3 worm cellular contexts compared by ENCODE assay signal in genomic region chrV:13647185-13647584, ce11.
TF ChIP-seq lines count a peak whose summit lies in the region.

No protein-coding gene starts in this region.

TF ChIP-seq in whole organism, L4 larva, 104 proteins besides CTCF, POLR2A, EP300 and RAD21:
- TF ChIP-seq set-16 (GFP tag; IDR thresholded peaks at IDR 0.05; lab: Robert Waterston, UW) = peak; percentile 85
- TF ChIP-seq F44E2.7 (GFP tag; IDR thresholded peaks at IDR 0.05; lab: Robert Waterston, UW) = no peak
- no peak for TF ChIP-seq T20F7.1 (GFP tag; optimal IDR thresholded peaks at IDR 0.05; lab: Kevin White, UChicago)
- TF ChIP-seq mdl-1 (tag; optimal IDR thresholded peaks at IDR 0.05; lab: Kevin White, UChicago) = no peak
- TF ChIP-seq php-3 (GFP tag; IDR thresholded peaks at IDR 0.05; lab: Robert Waterston, UW) = no peak
- TF ChIP-seq attf-4 (tag; optimal IDR thresholded peaks at IDR 0.05; lab: Kevin White, UChicago) = no peak

TF ChIP-seq in whole organism, early embryonic, 17 proteins besides CTCF, POLR2A, EP300 and RAD21:
- TF ChIP-seq hnd-1 (tag; optimal IDR thresholded peaks at IDR 0.05; lab: Kevin White, UChicago) (no peak), aly-1 (tag; optimal IDR thresholded peaks at IDR 0.05; lab: Kevin White, UChicago) (peak; percentile 14)
TF ChIP-seq in whole organism, early embryonic: peak in this region for 1.

TF ChIP-seq in whole organism, young adult, 124 proteins besides CTCF, POLR2A, EP300 and RAD21:
- TF ChIP-seq mcd-1 (GFP tag; IDR thresholded peaks at IDR 0.05; lab: Robert Waterston, UW) (0 out of 2 replicates have a peak, but pooled peaks have one; percentile 9), zfh-2 (GFP tag; conservative IDR thresholded peaks at IDR 0.05; lab: Robert Waterston, UW) (peak; percentile 71), F49E8.2 (tag; optimal IDR thresholded peaks at IDR 0.05; lab: Kevin White, UChicago; ENCODE audit: insufficient read depth) (no peak), sea-2 (GFP tag; IDR thresholded peaks at IDR 0.05; lab: Robert Waterston, UW) (0 out of 2 replicates have a peak, but pooled peaks have one; percentile 28)
TF ChIP-seq in whole organism, young adult: peak in this region for 3.
